Fruit fly (Drosophila melanogaster) whole organism, embryonic: ENCODE results near the gene CG2663.

Source experiments
- Awh ChIP-seq: fragments of 200-800 bp; sonication (Bioruptor generic); IDR thresholded peaks from 2 replicates; pipeline ENCODE4, ENCODE4 v1.3.6; 2022; ENCODE audit warnings: missing biosample characterization, missing genetic modification characterization
- B-H2 ChIP-seq: fragments of 200-800 bp; sonication (Bioruptor generic); optimal IDR thresholded peaks from 2 replicates; lab custom pipeline; 2018; ENCODE audit warnings: missing biosample characterization, mild to moderate bottlenecking, missing genetic modification characterization
- CG10267 ChIP-seq: fragments of 200-800 bp; sonication (Bioruptor generic); optimal IDR thresholded peaks from 2 replicates; lab custom pipeline; 2018; ENCODE audit warnings: missing biosample characterization, mild to moderate bottlenecking, missing genetic modification characterization, moderate library complexity
- CG10321 ChIP-seq: fragments of 200-800 bp; sonication (Bioruptor generic); IDR thresholded peaks from 2 replicates; pipeline ENCODE4 v1.3.6; 2022; ENCODE audit warnings: missing biosample characterization, missing genetic modification characterization
- CG10543 ChIP-seq: fragments of 200-800 bp; sonication (Bioruptor generic); optimal IDR thresholded peaks from 3 replicates; lab custom pipeline; 2017; ENCODE audit warnings: missing biosample characterization, mild to moderate bottlenecking, missing genetic modification characterization, moderate library complexity
- CG12744 ChIP-seq: fragments of 200-800 bp; sonication (Bioruptor generic); optimal IDR thresholded peaks from 2 replicates; lab custom pipeline; 2016; ENCODE audit warnings: missing biosample characterization, missing genetic modification characterization
- CG13424 ChIP-seq: fragments of 200-800 bp; sonication (Bioruptor generic); optimal IDR thresholded peaks from 2 replicates; lab custom pipeline; 2019; ENCODE audit warnings: missing biosample characterization, mild to moderate bottlenecking, missing genetic modification characterization, moderate library complexity
- CG15601 ChIP-seq: fragments of 200-800 bp; sonication (Bioruptor generic); optimal IDR thresholded peaks from 3 replicates; lab custom pipeline; 2019; ENCODE audit warnings: missing biosample characterization, mild to moderate bottlenecking, missing genetic modification characterization, moderate library complexity
- CG16813 ChIP-seq: fragments of 200-800 bp; sonication (Bioruptor generic); IDR thresholded peaks from 3 replicates; pipeline ENCODE4 v1.3.6; 2022; ENCODE audit warnings: missing biosample characterization, missing genetic modification characterization; ENCODE audit not compliant: partially characterized antibody
- CG16863 ChIP-seq: fragments of 200-800 bp; sonication (Bioruptor generic); optimal IDR thresholded peaks from 3 replicates; lab custom pipeline; 2016; ENCODE audit warnings: missing biosample characterization, missing genetic modification characterization
- CG17186 ChIP-seq: fragments of 200-800 bp; sonication (Bioruptor generic); optimal IDR thresholded peaks from 3 replicates; lab custom pipeline; 2017; ENCODE audit warnings: missing biosample characterization, missing genetic modification reagents, missing genetic modification characterization
- CG17912 ChIP-seq: fragments of 200-800 bp; sonication (Bioruptor generic); optimal IDR thresholded peaks from 2 replicates; lab custom pipeline; 2018; ENCODE audit warnings: missing biosample characterization, mild to moderate bottlenecking, missing genetic modification characterization
- CG32767 ChIP-seq: fragments of 200-800 bp; sonication (Bioruptor generic); IDR thresholded peaks from 2 replicates; pipeline ENCODE4 v1.3.6; 2022; ENCODE audit warnings: missing biosample characterization, missing genetic modification characterization
- CG3847 ChIP-seq: fragments of 200-800 bp; sonication (Bioruptor generic); IDR thresholded peaks from 2 replicates; pipeline ENCODE4 v1.3.6; 2022; ENCODE audit warnings: missing biosample characterization, missing genetic modification characterization
- CG5245 ChIP-seq: fragments of 200-800 bp; sonication (Bioruptor generic); optimal IDR thresholded peaks from 3 replicates; lab custom pipeline; 2016; ENCODE audit warnings: missing biosample characterization, missing genetic modification characterization
- CG6272 ChIP-seq: fragments of 200-800 bp; sonication (Bioruptor generic); IDR thresholded peaks from 2 replicates; pipeline ENCODE4 v1.3.6; 2022; ENCODE audit warnings: missing biosample characterization, missing genetic modification characterization
- CG6791 ChIP-seq: fragments of 200-800 bp; sonication (Bioruptor generic); IDR thresholded peaks from 3 replicates; pipeline ENCODE4 v1.3.6; 2022; ENCODE audit warnings: missing biosample characterization, missing genetic modification characterization; ENCODE audit not compliant: partially characterized antibody
- CG6854 ChIP-seq: fragments of 200-800 bp; sonication (Bioruptor generic); optimal IDR thresholded peaks from 3 replicates; lab custom pipeline; 2017; ENCODE audit warnings: missing biosample characterization, mild to moderate bottlenecking, missing genetic modification characterization
- CG8290 ChIP-seq, 3 experiments: fragments of 200-800 bp; sonication (Bioruptor generic); optimal IDR thresholded peaks; 2 replicates each; lab custom pipeline; 2016 to 2019; ENCODE audit warnings: missing biosample characterization in 3 of 3, missing genetic modification characterization in 3 of 3, mild to moderate bottlenecking in 2 of 3, moderate library complexity in 1 of 3
- CG9215 ChIP-seq: fragments of 200-800 bp; sonication (Bioruptor generic); IDR thresholded peaks from 2 replicates; pipeline ENCODE4 v1.3.6; 2022; ENCODE audit warnings: missing biosample characterization, missing genetic modification characterization
- CG9817 ChIP-seq: fragments of 200-800 bp; sonication (Bioruptor generic); optimal IDR thresholded peaks from 2 replicates; lab custom pipeline; 2018; ENCODE audit warnings: missing biosample characterization, mild to moderate bottlenecking, missing genetic modification characterization, moderate library complexity
- CHES-1-like ChIP-seq: fragments of 200-800 bp; sonication (Bioruptor generic); optimal IDR thresholded peaks from 2 replicates; lab custom pipeline; 2016; ENCODE audit warnings: missing biosample characterization, missing genetic modification characterization
- Chrac-16 ChIP-seq: fragments of 200-800 bp; sonication (Bioruptor generic); optimal IDR thresholded peaks from 3 replicates; lab custom pipeline; 2016; ENCODE audit warnings: missing biosample characterization, missing genetic modification characterization
- Gug ChIP-seq: fragments of 200-800 bp; sonication (Bioruptor generic); IDR thresholded peaks from 4 replicates; pipeline ENCODE4 v1.3.6; 2022; ENCODE audit warnings: missing biosample characterization, missing genetic modification characterization
- HLH3B ChIP-seq: fragments of 200-800 bp; sonication (Bioruptor generic); IDR thresholded peaks from 2 replicates; pipeline ENCODE4 v1.3.6; 2022; ENCODE audit warnings: missing biosample characterization, missing genetic modification characterization
- Hr51 ChIP-seq, 2 experiments: fragments of 200-800 bp; sonication (Bioruptor generic); optimal IDR thresholded peaks; 2 replicates in 1 of 2; 3 replicates in 1 of 2; lab custom pipeline; 2016 to 2018; ENCODE audit warnings: missing biosample characterization in 2 of 2, missing genetic modification characterization in 2 of 2, mild to moderate bottlenecking in 1 of 2, moderate library complexity in 1 of 2
- NC2α ChIP-seq: fragments of 200-800 bp; sonication (Bioruptor generic); optimal IDR thresholded peaks from 2 replicates; lab custom pipeline; 2016; ENCODE audit warnings: missing biosample characterization, missing genetic modification characterization
- NFAT ChIP-seq: fragments of 200-800 bp; sonication (Bioruptor generic); IDR thresholded peaks from 2 replicates; pipeline ENCODE4 v1.3.6; 2022; ENCODE audit warnings: missing biosample characterization, missing genetic modification characterization
- Oaz ChIP-seq: fragments of 200-800 bp; sonication (Bioruptor generic); IDR thresholded peaks from 2 replicates; pipeline ENCODE4 v1.3.6; 2022; ENCODE audit warnings: missing biosample characterization, missing genetic modification characterization
- Opbp ChIP-seq: fragments of 200-800 bp; sonication (Bioruptor generic); IDR thresholded peaks from 3 replicates; pipeline ENCODE4 v1.3.6; 2022; ENCODE audit warnings: missing biosample characterization, missing genetic modification characterization; ENCODE audit not compliant: partially characterized antibody
- Sin3A ChIP-seq: fragments of >200 bp; optimal IDR thresholded peaks from 2 replicates; lab custom pipeline; 2018
- Sry-β ChIP-seq: fragments of 200-800 bp; sonication (Bioruptor generic); optimal IDR thresholded peaks from 2 replicates; lab custom pipeline; 2018; ENCODE audit warnings: missing biosample characterization, mild to moderate bottlenecking, missing genetic modification characterization, moderate library complexity
- YL-1 ChIP-seq: fragments of 200-800 bp; sonication (Bioruptor generic); optimal IDR thresholded peaks from 3 replicates; lab custom pipeline; 2017; ENCODE audit warnings: missing biosample characterization, mild to moderate bottlenecking, missing genetic modification characterization
- aop ChIP-seq: fragments of 200-800 bp; sonication (Bioruptor generic); IDR thresholded peaks from 2 replicates; pipeline ENCODE4 v1.3.6; 2022; ENCODE audit warnings: missing biosample characterization, missing genetic modification characterization
- bowl ChIP-seq: fragments of 200-800 bp; sonication (Bioruptor generic); IDR thresholded peaks from 2 replicates; pipeline ENCODE4 v1.3.6; 2022; ENCODE audit warnings: missing biosample characterization, missing genetic modification characterization
- croc ChIP-seq: fragments of 200-800 bp; sonication (Bioruptor generic); conservative IDR thresholded peaks from 3 replicates; pipeline ENCODE4 v1.3.6; 2022; ENCODE audit warnings: missing biosample characterization, missing genetic modification characterization
- dati ChIP-seq: fragments of 200-800 bp; sonication (Bioruptor generic); IDR thresholded peaks from 2 replicates; pipeline ENCODE4 v1.3.6; 2022; ENCODE audit warnings: missing biosample characterization, missing genetic modification characterization
- eyg ChIP-seq: fragments of 200-800 bp; sonication (Bioruptor generic); optimal IDR thresholded peaks from 3 replicates; lab custom pipeline; 2016; ENCODE audit warnings: missing biosample characterization, missing genetic modification characterization
- hbn ChIP-seq: fragments of 200-800 bp; sonication (Bioruptor generic); IDR thresholded peaks from 2 replicates; pipeline ENCODE4 v1.3.6; 2022; ENCODE audit warnings: missing biosample characterization, missing genetic modification characterization; ENCODE audit not compliant: partially characterized antibody
- kay ChIP-seq: fragments of 200-800 bp; sonication (Bioruptor generic); optimal IDR thresholded peaks from 2 replicates; lab custom pipeline; 2016; ENCODE audit warnings: missing biosample characterization, missing genetic modification characterization
- knrl ChIP-seq: fragments of 200-800 bp; sonication (Bioruptor generic); IDR thresholded peaks from 3 replicates; pipeline ENCODE4 v1.3.6; 2022; ENCODE audit warnings: missing biosample characterization, missing genetic modification characterization; ENCODE audit not compliant: partially characterized antibody
- lov ChIP-seq, 2 experiments: fragments of 200-800 bp in 1 of 2; fragments of >200 bp in 1 of 2; sonication (Bioruptor generic) in 1 of 2; IDR thresholded peaks in 1 of 2; optimal IDR thresholded peaks in 1 of 2; 2 replicates in 1 of 2; 3 replicates in 1 of 2; pipeline versions ENCODE4 v1.3.6 to Lab custom; 2017 to 2022; ENCODE audit warnings: missing biosample characterization in 1 of 2, missing genetic modification characterization in 1 of 2
- mam ChIP-seq: fragments of 200-800 bp; sonication (Bioruptor generic); optimal IDR thresholded peaks from 3 replicates; lab custom pipeline; 2016; ENCODE audit warnings: missing biosample characterization, missing genetic modification characterization
- org-1 ChIP-seq: fragments of 200-800 bp; sonication (Bioruptor generic); optimal IDR thresholded peaks from 2 replicates; lab custom pipeline; 2017; ENCODE audit warnings: missing biosample characterization, missing genetic modification characterization
- so ChIP-seq: fragments of 200-800 bp; sonication (Bioruptor generic); IDR thresholded peaks from 3 replicates; pipeline ENCODE4 v1.3.6; 2022; ENCODE audit warnings: missing biosample characterization, missing genetic modification characterization
- ssp ChIP-seq: fragments of 200-800 bp; sonication (Bioruptor generic); IDR thresholded peaks from 2 replicates; pipeline ENCODE4 v1.3.6; 2022; ENCODE audit warnings: missing biosample characterization, missing genetic modification characterization
- sug ChIP-seq: fragments of 200-800 bp; optimal IDR thresholded peaks from 2 replicates; lab custom pipeline; 2019; ENCODE audit warnings: missing biosample characterization, mild to moderate bottlenecking, missing genetic modification characterization, moderate library complexity
- tio ChIP-seq: fragments of 200-800 bp; sonication (Bioruptor generic); optimal IDR thresholded peaks from 2 replicates; lab custom pipeline; 2017; ENCODE audit warnings: missing biosample characterization, missing genetic modification characterization, inconsistent platforms
- zen2 ChIP-seq: fragments of 200-800 bp; sonication (Bioruptor generic); IDR thresholded peaks from 3 replicates; pipeline ENCODE4 v1.3.6; 2022; ENCODE audit warnings: missing biosample characterization, missing genetic modification characterization; ENCODE audit not compliant: partially characterized antibody

CG2663 gene

dm6 chr3R:5371563-5371962, 32.4 kb downstream of the CG2663 start, which contains the start of gene Polr2F (continued):
- TF ChIP-seq ssp (GFP tag; lab: Robert Waterston, UW): peak; percentile 67
- peak; percentile 44; the same call in 2 of the 3 replicates for TF ChIP-seq croc (GFP tag; lab: Robert Waterston, UW)
- peak; percentile 55 for TF ChIP-seq Sin3A (lab: Kevin White, UChicago)
- peak; percentile 28; the same call in 1 of the 2 replicates for TF ChIP-seq Awh (GFP tag; lab: Robert Waterston, UW)
- TF ChIP-seq CHES-1-like (GFP tag; lab: Kevin White, UChicago): peak; percentile 96
- TF ChIP-seq CG10543 (GFP tag; lab: Kevin White, UChicago): peak; percentile 82
- TF ChIP-seq NFAT (GFP tag; lab: Robert Waterston, UW): peak; percentile 93
- TF ChIP-seq Hr51 (GFP tag; optimal IDR thresholded peaks at IDR 0.05; lab: Kevin White, UChicago): peak; percentile 45 to 94
- TF ChIP-seq sug (tag; lab: Kevin White, UChicago): peak; percentile 79
- peak; percentile 94 for TF ChIP-seq CG3847
- TF ChIP-seq CG6272 (GFP tag; lab: Robert Waterston, UW): peak; percentile 69
- peak; percentile 71 for TF ChIP-seq kay (GFP tag; lab: Kevin White, UChicago)
- peak; percentile 76 for TF ChIP-seq CG16863 (GFP tag; lab: Kevin White, UChicago)
- peak; percentile 34 for TF ChIP-seq Sry-β (GFP tag; lab: Kevin White, UChicago)
- peak; percentile 93 for TF ChIP-seq YL-1 (GFP tag; lab: Kevin White, UChicago)
- peak; percentile 98 for TF ChIP-seq CG17186
- peak; percentile 82 for TF ChIP-seq eyg (GFP tag; lab: Kevin White, UChicago)
- TF ChIP-seq dati: peak; percentile 7; the same call in 1 of the 2 replicates
- peak; percentile 89 for TF ChIP-seq CG8290 (GFP tag; optimal IDR thresholded peaks at IDR 0.05; lab: Kevin White, UChicago)
- peak in 1 of 2 experiments; percentile 95 for TF ChIP-seq CG8290 (tag; optimal IDR thresholded peaks at IDR 0.05; lab: Kevin White, UChicago)
- no peak for TF ChIP-seq CG32767 (GFP tag; lab: Robert Waterston, UW)
- TF ChIP-seq Oaz (GFP tag; lab: Robert Waterston, UW): peak; percentile 45; the same call in 1 of the 2 replicates
- peak; percentile 87 for TF ChIP-seq Chrac-16 (GFP tag; lab: Kevin White, UChicago)
- TF ChIP-seq tio (GFP tag; lab: Kevin White, UChicago): no peak
- TF ChIP-seq HLH3B: peak; percentile 68
- peak; percentile 38; the same call in 1 of the 2 replicates for TF ChIP-seq hbn
- TF ChIP-seq CG6791: peak; percentile 57; the same call in 1 of the 3 replicates
- no peak for TF ChIP-seq org-1 (GFP tag; lab: Kevin White, UChicago)
- TF ChIP-seq CG16813 (GFP tag; lab: Robert Waterston, UW): peak; percentile 48; the same call in 1 of the 3 replicates
- TF ChIP-seq CG10321 (GFP tag; lab: Robert Waterston, UW): peak; percentile 43; the same call in 1 of the 2 replicates
- peak; percentile 70; the same call in 1 of the 3 replicates for TF ChIP-seq so (GFP tag; lab: Robert Waterston, UW)
- peak; percentile 92 for TF ChIP-seq CG17912
- TF ChIP-seq aop: peak; percentile 77
- TF ChIP-seq CG12744 (GFP tag; lab: Kevin White, UChicago): peak; percentile 82
- TF ChIP-seq CG13424 (tag; lab: Kevin White, UChicago): peak; percentile 73
- TF ChIP-seq NC2α (GFP tag; lab: Kevin White, UChicago): peak; percentile 64
- TF ChIP-seq CG9215: peak; percentile 75
- no peak for TF ChIP-seq zen2
- peak; percentile 51; the same call in 2 of the 3 replicates for TF ChIP-seq knrl (GFP tag; lab: Robert Waterston, UW)
- no peak for TF ChIP-seq lov (optimal IDR thresholded peaks at IDR 0.05; lab: Kevin White, UChicago)
- 0 out of 3 replicates have a peak, but pooled peaks have one; percentile 55 for TF ChIP-seq lov (GFP tag; IDR thresholded peaks at IDR 0.05; lab: Robert Waterston, UW)
- peak; percentile 93 for TF ChIP-seq B-H2
- TF ChIP-seq Gug (GFP tag; lab: Robert Waterston, UW): peak; percentile 78; the same call in 3 of the 4 replicates
- TF ChIP-seq CG6854 (GFP tag; lab: Kevin White, UChicago): peak; percentile 68
- TF ChIP-seq mam (GFP tag; lab: Kevin White, UChicago): peak; percentile 97
- TF ChIP-seq CG5245: peak; percentile 81
- TF ChIP-seq CG9817: peak; percentile 88
- TF ChIP-seq Opbp (GFP tag; lab: Robert Waterston, UW): peak; percentile 80
- peak; percentile 99 for TF ChIP-seq CG10267 (tag; lab: Kevin White, UChicago)
- TF ChIP-seq CG15601: peak; percentile 68
- no peak for TF ChIP-seq bowl (GFP tag; lab: Robert Waterston, UW)
